Worm (Caenorhabditis elegans) whole organism, L1 larva: ENCODE data around the gene ttr-16.

Experiments used
- blmp-1 ChIP-seq: fragments of 150-350 bp; optimal IDR thresholded peaks from 2 replicates; lab custom pipeline; 2014; ENCODE audit warnings: missing biosample characterization, missing genetic modification characterization
- nhr-12 ChIP-seq: sonication (generic microtip); optimal IDR thresholded peaks from 2 replicates; lab custom pipeline; 2017; ENCODE audit warnings: missing biosample characterization, missing genetic modification characterization

DNA sequence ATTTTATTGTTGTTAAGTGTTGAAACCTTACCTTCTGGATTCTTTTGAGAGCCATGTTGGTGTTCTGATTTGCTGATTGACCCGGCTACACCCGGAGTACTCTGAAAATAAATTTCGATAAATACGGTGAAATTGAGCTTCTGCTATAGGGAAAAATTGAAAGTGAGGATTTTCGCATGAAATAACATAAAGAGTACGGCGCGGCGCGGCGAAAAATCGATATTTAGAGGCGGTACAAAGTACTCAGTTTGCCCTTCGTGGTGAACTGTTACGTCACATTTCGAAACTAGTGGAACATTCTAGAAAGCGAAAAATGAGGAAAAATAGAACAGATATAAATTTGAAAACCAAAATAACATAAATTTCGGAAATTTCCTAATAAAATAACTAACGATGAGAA lies 18.2 kb upstream of the ttr-16 start, which contains the start of gene let-70:
- no peak for TF ChIP-seq nhr-12 (tag; lab: Kevin White, UChicago)
- TF ChIP-seq blmp-1 (tag; lab: Kevin White, UChicago), result no peak
